Fruit fly (Drosophila melanogaster): ENCODE measurements around the gene eEF1gamma.

The eEF1gamma gene

DNA sequence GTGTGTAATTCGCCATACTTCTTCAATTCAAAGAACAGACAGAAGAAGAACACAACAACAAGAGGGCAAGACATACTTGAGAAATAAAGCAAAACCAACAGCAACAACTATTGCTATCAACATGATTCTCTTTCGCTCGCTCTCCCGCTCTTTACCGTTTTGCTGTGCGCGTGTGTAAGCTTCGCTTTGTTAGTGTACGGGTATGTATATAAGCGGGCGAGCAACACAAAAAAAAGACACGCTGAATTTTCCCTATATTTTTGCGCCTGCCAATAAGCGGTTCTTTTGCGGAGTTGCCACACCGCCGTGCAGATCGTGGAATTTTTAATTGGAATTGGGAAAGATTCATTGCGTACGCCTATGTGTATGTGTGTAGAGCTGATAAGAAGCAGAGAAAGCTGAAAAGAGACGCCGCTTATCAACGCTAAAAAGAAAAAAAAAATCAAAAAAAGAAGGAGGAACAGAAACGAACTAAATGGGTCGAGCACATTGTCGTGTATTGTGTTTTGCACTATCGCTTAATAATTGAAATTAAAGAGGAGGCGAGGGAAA, 4.9 kb upstream of the eEF1gamma start (continued):
- TF ChIP-seq CG2199 (GFP tag; IDR thresholded peaks at IDR 0.05) (peak; percentile 13; the same call in 1 of the 3 replicates), ab (GFP tag; optimal IDR thresholded peaks at IDR 0.05) (no peak), zen2 (GFP tag; IDR thresholded peaks at IDR 0.05; ENCODE audit: partially characterized antibody) (no peak), HHEX (GFP tag; optimal IDR thresholded peaks at IDR 0.05) (no peak), sisA (GFP tag; IDR thresholded peaks at IDR 0.05) (no peak), Doc2 (GFP tag; IDR thresholded peaks at IDR 0.05) (no peak), CG4404 (GFP tag; IDR thresholded peaks at IDR 0.05) (no peak), CG16813 (GFP tag; IDR thresholded peaks at IDR 0.05; ENCODE audit: partially characterized antibody) (no peak), dmrt11E (tag; optimal IDR thresholded peaks at IDR 0.05) (no peak), CG10366 (GFP tag; IDR thresholded peaks at IDR 0.05) (no peak), Dek (tag; optimal IDR thresholded peaks at IDR 0.05) (no peak), Camta (GFP tag; optimal IDR thresholded peaks at IDR 0.05) (no peak), Sry-β (GFP tag; optimal IDR thresholded peaks at IDR 0.05) (no peak), CG1792 (GFP tag; optimal IDR thresholded peaks at IDR 0.05) (no peak), Hr39 (optimal IDR thresholded peaks at IDR 0.05) (no peak), B-H1 (GFP tag; IDR thresholded peaks at IDR 0.05) (no peak), ro (GFP tag; IDR thresholded peaks at IDR 0.05) (no peak), CG5245 (GFP tag; optimal IDR thresholded peaks at IDR 0.05) (no peak), CG15073 (GFP tag; optimal IDR thresholded peaks at IDR 0.05) (no peak), CG17568 (GFP tag; optimal IDR thresholded peaks at IDR 0.05) (no peak), Ets65A (GFP tag) (no peak), CG12769 (tag; optimal IDR thresholded peaks at IDR 0.05) (peak; percentile 58), psq (GFP tag; optimal IDR thresholded peaks at IDR 0.05) (peak; percentile 7), CG15601 (tag; optimal IDR thresholded peaks at IDR 0.05) (no peak), CG6654 (GFP tag; optimal IDR thresholded peaks at IDR 0.05) (no peak), CG9609 (GFP tag; optimal IDR thresholded peaks at IDR 0.05) (no peak), Mes4 (GFP tag; optimal IDR thresholded peaks at IDR 0.05) (no peak), insv (GFP tag; optimal IDR thresholded peaks at IDR 0.05) (peak in 1 of 2 experiments; percentile 96), CG7372 (GFP tag; IDR thresholded peaks at IDR 0.05) (no peak), CG10565 (GFP tag; optimal IDR thresholded peaks at IDR 0.05) (no peak), mld (GFP tag; IDR thresholded peaks at IDR 0.05; ENCODE audit: partially characterized antibody) (no peak), B-H2 (GFP tag; optimal IDR thresholded peaks at IDR 0.05) (no peak), CG5953 (GFP tag; IDR thresholded peaks at IDR 0.05) (no peak), kay (GFP tag; optimal IDR thresholded peaks at IDR 0.05) (no peak), CG17829 (tag; optimal IDR thresholded peaks at IDR 0.05) (no peak), crc (GFP tag; optimal IDR thresholded peaks at IDR 0.05) (no peak), Adf1 (GFP tag; IDR thresholded peaks at IDR 0.05) (no peak), CG9727 (GFP tag; optimal IDR thresholded peaks at IDR 0.05) (peak; percentile 7), CG17328 (GFP tag; IDR thresholded peaks at IDR 0.05) (0 out of 2 replicates have a peak, but pooled peaks have one; percentile 8), CG17385 (GFP tag; optimal IDR thresholded peaks at IDR 0.05) (peak; percentile 63), al (GFP tag; IDR thresholded peaks at IDR 0.05) (no peak), gsb-n (tag; optimal IDR thresholded peaks at IDR 0.05) (no peak), CG9932 (GFP tag; IDR thresholded peaks at IDR 0.05) (peak; percentile 42; the same call in 1 of the 2 replicates), her (GFP tag; optimal IDR thresholded peaks at IDR 0.05) (no peak), pum (GFP tag; optimal IDR thresholded peaks at IDR 0.05) (no peak), CG7987 (GFP tag; optimal IDR thresholded peaks at IDR 0.05) (no peak), sc (optimal IDR thresholded peaks at IDR 0.05) (no peak), sc (GFP tag; optimal IDR thresholded peaks at IDR 0.05) (no peak), CG4617 (GFP tag; optimal IDR thresholded peaks at IDR 0.05; ENCODE audit: borderline replicate concordance) (no peak), dmrt99B (tag; optimal IDR thresholded peaks at IDR 0.05) (no peak), bcd (GFP tag; optimal IDR thresholded peaks at IDR 0.05) (no peak), Aef1 (GFP tag; IDR thresholded peaks at IDR 0.05) (no peak)

Data from whole organism, embryonic.